Worm (Caenorhabditis elegans) whole organism, late embryonic: ENCODE measurements around the gene srh-5.

Experiments used
- C08G9.2 ChIP-seq: sonication (generic microtip); optimal IDR thresholded peaks from 2 replicates; lab custom pipeline; 2016; ENCODE audit warnings: mild to moderate bottlenecking, missing genetic modification characterization, moderate library complexity, missing compliant biosample characterization
- K09A11.1 ChIP-seq: sonication (generic microtip); optimal IDR thresholded peaks from 2 replicates; lab custom pipeline; 2017; ENCODE audit warnings: antibody characterized with exemption, mild to moderate bottlenecking, missing genetic modification characterization, missing compliant biosample characterization; ENCODE audit not compliant: insufficient read depth
- T23F11.4 ChIP-seq: fragments of 200-800 bp; sonication (Bioruptor generic); optimal IDR thresholded peaks from 2 replicates; lab custom pipeline; 2018; ENCODE audit warnings: mild to moderate bottlenecking, missing genetic modification characterization, missing compliant biosample characterization
- Y22D7AL.16 ChIP-seq: sonication (generic microtip); optimal IDR thresholded peaks from 2 replicates; lab custom pipeline; 2016; ENCODE audit warnings: missing genetic modification characterization, missing compliant biosample characterization
- ama-1 ChIP-seq: fragments of 150-350 bp; optimal IDR thresholded peaks from 2 replicates; lab custom pipeline; 2014
- ceh-14 ChIP-seq: sonication (generic microtip); optimal IDR thresholded peaks from 2 replicates; lab custom pipeline; 2016; ENCODE audit warnings: missing genotype, missing genetic modification characterization, missing compliant biosample characterization
- ceh-19 ChIP-seq: fragments of 200-800 bp; sonication (Bioruptor generic); optimal IDR thresholded peaks from 2 replicates; lab custom pipeline; 2018; ENCODE audit warnings: mild to moderate bottlenecking, missing genetic modification characterization, missing compliant biosample characterization
- ceh-2 ChIP-seq: sonication (generic microtip); optimal IDR thresholded peaks from 2 replicates; lab custom pipeline; 2016; ENCODE audit warnings: missing genotype, missing genetic modification characterization, missing compliant biosample characterization
- ceh-24 ChIP-seq: sonication (generic microtip); optimal IDR thresholded peaks from 2 replicates; lab custom pipeline; 2016; ENCODE audit warnings: mild to moderate bottlenecking, missing genetic modification characterization, missing compliant biosample characterization
- ceh-30 ChIP-seq: fragments of 150-350 bp; optimal IDR thresholded peaks from 2 replicates; lab custom pipeline; 2014; ENCODE audit warnings: missing biosample characterization, missing genetic modification characterization
- ceh-31 ChIP-seq: sonication (generic microtip); optimal IDR thresholded peaks from 2 replicates; lab custom pipeline; 2016; ENCODE audit warnings: missing genetic modification characterization, missing compliant biosample characterization
- ceh-6 ChIP-seq: fragments of 200-800 bp; sonication (Bioruptor generic); optimal IDR thresholded peaks from 2 replicates; lab custom pipeline; 2018; ENCODE audit warnings: mild to moderate bottlenecking, missing genetic modification characterization, missing compliant biosample characterization
- ceh-9 ChIP-seq: sonication (generic microtip); optimal IDR thresholded peaks from 2 replicates; lab custom pipeline; 2016; ENCODE audit warnings: mild to moderate bottlenecking, missing genetic modification characterization, inconsistent platforms, missing compliant biosample characterization
- dmd-4 ChIP-seq: sonication (generic microtip); optimal IDR thresholded peaks from 2 replicates; lab custom pipeline; 2016; ENCODE audit warnings: borderline replicate concordance, missing genetic modification characterization, missing compliant biosample characterization
- dve-1 ChIP-seq: sonication (generic microtip); optimal IDR thresholded peaks from 2 replicates; lab custom pipeline; 2017; ENCODE audit warnings: antibody characterized with exemption, mild to moderate bottlenecking, missing genetic modification characterization, missing compliant biosample characterization
- eyg-1 ChIP-seq: sonication (generic microtip); optimal IDR thresholded peaks from 2 replicates; lab custom pipeline; 2016; ENCODE audit warnings: missing genotype, missing genetic modification characterization, missing compliant biosample characterization
- fax-1 ChIP-seq: sonication (generic microtip); optimal IDR thresholded peaks from 2 replicates; lab custom pipeline; 2016; ENCODE audit warnings: missing genotype, missing genetic modification characterization, missing compliant biosample characterization
- fkh-10 ChIP-seq: fragments of 150-350 bp; optimal IDR thresholded peaks from 2 replicates; lab custom pipeline; 2014; ENCODE audit warnings: missing biosample characterization, missing genetic modification reagents, missing genetic modification characterization
- fkh-6 ChIP-seq: sonication (generic microtip); optimal IDR thresholded peaks from 2 replicates; lab custom pipeline; 2016; ENCODE audit warnings: missing genetic modification characterization, missing compliant biosample characterization
- hlh-13 ChIP-seq: fragments of 200-800 bp; sonication (Bioruptor generic); optimal IDR thresholded peaks from 2 replicates; lab custom pipeline; 2018; ENCODE audit warnings: mild to moderate bottlenecking, missing genetic modification characterization, missing compliant biosample characterization
- hlh-30 ChIP-seq: sonication (generic microtip); optimal IDR thresholded peaks from 2 replicates; lab custom pipeline; 2017; ENCODE audit warnings: antibody characterized with exemption, missing genetic modification characterization, missing compliant biosample characterization; ENCODE audit not compliant: insufficient read depth
- hlh-6 ChIP-seq: sonication (generic microtip); optimal IDR thresholded peaks from 2 replicates; lab custom pipeline; 2016; ENCODE audit warnings: missing genotype, missing genetic modification characterization, missing compliant biosample characterization
- lin-11 ChIP-seq: fragments of 200-800 bp; sonication (Bioruptor generic); optimal IDR thresholded peaks from 2 replicates; lab custom pipeline; 2018; ENCODE audit warnings: mild to moderate bottlenecking, missing genetic modification characterization, missing compliant biosample characterization
- mec-3 ChIP-seq: sonication (generic microtip); optimal IDR thresholded peaks from 2 replicates; lab custom pipeline; 2016; ENCODE audit warnings: borderline replicate concordance, missing genetic modification characterization, missing compliant biosample characterization
- nhr-232 ChIP-seq: sonication (generic microtip); optimal IDR thresholded peaks from 2 replicates; lab custom pipeline; 2016; ENCODE audit warnings: missing genetic modification characterization, missing compliant biosample characterization
- odd-2 ChIP-seq: sonication (generic microtip); optimal IDR thresholded peaks from 2 replicates; lab custom pipeline; 2017; ENCODE audit warnings: antibody characterized with exemption, mild to moderate bottlenecking, missing genetic modification characterization, missing compliant biosample characterization
- pat-9 ChIP-seq: fragments of 200-800 bp; sonication (Bioruptor generic); optimal IDR thresholded peaks from 2 replicates; lab custom pipeline; 2018; ENCODE audit warnings: mild to moderate bottlenecking, missing genetic modification characterization, moderate library complexity, missing compliant biosample characterization
- pax-1 ChIP-seq: fragments of 150-350 bp; optimal IDR thresholded peaks from 2 replicates; lab custom pipeline; 2014; ENCODE audit warnings: missing biosample characterization, missing genetic modification characterization
- pha-2 ChIP-seq: sonication (generic microtip); optimal IDR thresholded peaks from 2 replicates; lab custom pipeline; 2017; ENCODE audit warnings: mild to moderate bottlenecking, missing genetic modification characterization, missing compliant biosample characterization
- pqm-1 ChIP-seq: sonication (generic microtip); optimal IDR thresholded peaks from 2 replicates; lab custom pipeline; 2016; ENCODE audit warnings: missing genetic modification characterization, missing compliant biosample characterization
- pros-1 ChIP-seq: fragments of 150-350 bp; optimal IDR thresholded peaks from 2 replicates; lab custom pipeline; 2014; ENCODE audit warnings: missing biosample characterization, missing genetic modification reagents, missing genetic modification characterization
- sdc-2 ChIP-seq: sonication (generic microtip); optimal IDR thresholded peaks from 2 replicates; lab custom pipeline; 2016; ENCODE audit warnings: missing genotype, missing genetic modification characterization, missing compliant biosample characterization
- sox-2 ChIP-seq: fragments of 200-800 bp; sonication (Bioruptor generic); IDR thresholded peaks from 2 replicates; pipeline ENCODE4 v1.3.6; 2022; ENCODE audit warnings: missing genetic modification reagents, missing genetic modification characterization, missing compliant biosample characterization
- sox-4 ChIP-seq: sonication (generic microtip); optimal IDR thresholded peaks from 2 replicates; lab custom pipeline; 2017; ENCODE audit warnings: mild to moderate bottlenecking, missing genetic modification characterization, inconsistent platforms, missing compliant biosample characterization
- tbx-7 ChIP-seq: sonication (generic microtip); optimal IDR thresholded peaks from 2 replicates; lab custom pipeline; 2016; ENCODE audit warnings: missing genotype, missing genetic modification characterization, missing compliant biosample characterization
- unc-86 ChIP-seq: sonication (generic microtip); optimal IDR thresholded peaks from 2 replicates; lab custom pipeline; 2016; ENCODE audit warnings: missing genetic modification characterization, missing compliant biosample characterization
- zip-5 ChIP-seq: sonication (generic microtip); optimal IDR thresholded peaks from 2 replicates; lab custom pipeline; 2016; ENCODE audit warnings: missing genetic modification characterization, missing compliant biosample characterization

srh-5 gene

ce11 chrV:1699228-1699795 is 13.9 kb downstream of the srh-5 start:
- TF ChIP-seq hlh-13 (GFP tag; lab: Kevin White, UChicago) (no peak), ceh-6 (GFP tag; lab: Kevin White, UChicago) (no peak), mec-3 (tag; lab: Kevin White, UChicago) (no peak), ceh-14 (tag; lab: Kevin White, UChicago) (no peak), ceh-30 (no peak), lin-11 (tag; lab: Kevin White, UChicago) (no peak), dve-1 (tag; lab: Kevin White, UChicago) (no peak), ceh-19 (no peak), ceh-2 (tag; lab: Kevin White, UChicago) (no peak), ama-1 (lab: Kevin White, UChicago) (no peak), zip-5 (tag; lab: Kevin White, UChicago) (no peak), Y22D7AL.16 (no peak), hlh-6 (tag; lab: Kevin White, UChicago) (no peak), hlh-30 (tag; lab: Kevin White, UChicago) (no peak)

- TF ChIP-seq ceh-31 (tag; lab: Kevin White, UChicago) (no peak), fkh-10 (GFP tag; lab: Kevin White, UChicago) (no peak), dmd-4 (no peak), nhr-232 (no peak), sox-4 (tag; lab: Kevin White, UChicago) (no peak), ceh-24 (tag; lab: Kevin White, UChicago) (no peak), hlh-6 (tag; lab: Kevin White, UChicago) (no peak), fax-1 (tag; lab: Kevin White, UChicago) (no peak), sox-2 (no peak), K09A11.1 (tag; lab: Kevin White, UChicago) (no peak), pax-1 (no peak), sdc-2 (tag; lab: Kevin White, UChicago) (no peak), ceh-30 (no peak), tbx-7 (no peak), pha-2 (tag; lab: Kevin White, UChicago) (no peak), zip-5 (tag; lab: Kevin White, UChicago) (no peak), fkh-6 (tag; lab: Kevin White, UChicago) (no peak)
Observed at ce11 chrV:1701584-1702101, 16.2 kb downstream of the srh-5 start, which contains the start of gene srw-90. TSS of gene srw-90 (plus strand) at chrV:1702051.

- TF ChIP-seq ceh-19, result no peak
- no peak for TF ChIP-seq ceh-14 (tag; lab: Kevin White, UChicago)
- TF ChIP-seq pros-1 (tag; lab: Kevin White, UChicago), result no peak
- no peak for TF ChIP-seq eyg-1
- TF ChIP-seq K09A11.1 (tag; lab: Kevin White, UChicago), result no peak
- TF ChIP-seq ceh-31 (tag; lab: Kevin White, UChicago), result no peak
- TF ChIP-seq ceh-30, result no peak
- TF ChIP-seq ceh-2 (tag; lab: Kevin White, UChicago), result no peak
- no peak for TF ChIP-seq hlh-30 (tag; lab: Kevin White, UChicago)
- no peak for TF ChIP-seq pqm-1
- TF ChIP-seq ceh-9 (tag; lab: Kevin White, UChicago), result no peak
- TF ChIP-seq pat-9 (tag; lab: Kevin White, UChicago), result no peak
- TF ChIP-seq unc-86 (tag; lab: Kevin White, UChicago), result no peak
- TF ChIP-seq odd-2 (tag; lab: Kevin White, UChicago), result no peak
- TF ChIP-seq C08G9.2, result no peak
- no peak for TF ChIP-seq lin-11 (tag; lab: Kevin White, UChicago)
- no peak for TF ChIP-seq ceh-24 (tag; lab: Kevin White, UChicago)
- no peak for TF ChIP-seq T23F11.4
- no peak for TF ChIP-seq pax-1
- TF ChIP-seq, all 69 proteins: peak for 0
Observed at ce11 chrV:1708441-1708840, 23.0 kb downstream of the srh-5 start, which contains the start of gene srw-99. TSS of gene srw-99 (plus strand) at chrV:1708741.
